Fruit fly (Drosophila melanogaster) S2 (cell line): Measurements from ENCODE around the gene Ras64B.

ENCODE experiments used
- CG8478 ChIP-seq: fragments of >200 bp; optimal IDR thresholded peaks from 2 replicates; lab custom pipeline; 2018
- CTCF ChIP-seq, 2 experiments: fragments of >200 bp; optimal IDR thresholded peaks; 2 replicates each; lab custom pipeline; 2018

- TF ChIP-seq CG8478 (no peak), CTCF (optimal IDR thresholded peaks at IDR 0.05; lab: Kevin White, UChicago) (no peak)
Measured at dm6 chr3L:4117493-4117892, 21.4 kb upstream of the Ras64B start.
